Worm (Caenorhabditis elegans): ENCODE data around the gene amt-3.

- no peak for TF ChIP-seq T22C8.4 (GFP tag; IDR thresholded peaks at IDR 0.05)
- TF ChIP-seq cog-1 (tag; optimal IDR thresholded peaks at IDR 0.05): no peak
- TF ChIP-seq med-1 (GFP tag; optimal IDR thresholded peaks at IDR 0.05; ENCODE audit: insufficient read depth): no peak
- TF ChIP-seq ztf-23 (GFP tag; IDR thresholded peaks at IDR 0.05): no peak
- TF ChIP-seq klf-2 (GFP tag; conservative IDR thresholded peaks at IDR 0.05): no peak
- no peak for TF ChIP-seq ztf-29 (GFP tag; IDR thresholded peaks at IDR 0.05)
- no peak for TF ChIP-seq flt-1 (GFP tag; IDR thresholded peaks at IDR 0.05)
These were observed 27.1 kb upstream of the amt-3 start, which contains the start of gene F49E12.7 for ce11 chrII:8396041-8396440.

All from whole organism, midembryonic.